Worm (Caenorhabditis elegans) whole organism, young adult: ENCODE measurements around the gene T22D1.1.

Experiments used
- B0336.3 ChIP-seq: fragments of 200-800 bp; sonication (Bioruptor generic); IDR thresholded peaks from 2 replicates; pipeline ENCODE4 v1.3.6; 2022; ENCODE audit warnings: missing genetic modification characterization, missing compliant biosample characterization
- C17E4.6 ChIP-seq: fragments of 200-800 bp; sonication (Bioruptor generic); IDR thresholded peaks from 2 replicates; pipeline ENCODE4 v1.3.6; 2022; ENCODE audit warnings: missing genetic modification reagents, missing genetic modification characterization, missing compliant biosample characterization
- D2030.7 ChIP-seq: fragments of 200-800 bp; sonication (Bioruptor generic); IDR thresholded peaks from 2 replicates; pipeline ENCODE4 v1.3.6; 2022; ENCODE audit warnings: missing genetic modification reagents, missing genetic modification characterization, missing compliant biosample characterization
- F52B5.7 ChIP-seq: sonication (generic microtip); optimal IDR thresholded peaks from 2 replicates; lab custom pipeline; 2016; ENCODE audit warnings: mild to moderate bottlenecking, missing genetic modification characterization, missing compliant biosample characterization
- F55B11.4 ChIP-seq: sonication (generic microtip); optimal IDR thresholded peaks from 2 replicates; lab custom pipeline; 2016; ENCODE audit warnings: missing compliant biosample characterization, missing genetic modification characterization, borderline replicate concordance; ENCODE audit not compliant: insufficient read depth
- F57C9.4 ChIP-seq: sonication (generic microtip); optimal IDR thresholded peaks from 2 replicates; lab custom pipeline; 2017; ENCODE audit warnings: mild to moderate bottlenecking, missing genetic modification characterization, missing compliant biosample characterization
- K11D2.4 ChIP-seq: fragments of 200-800 bp; sonication (Bioruptor generic); IDR thresholded peaks from 2 replicates; pipeline ENCODE4 v1.3.6; 2022; ENCODE audit warnings: missing genetic modification reagents, missing genetic modification characterization, missing compliant biosample characterization
- T07F8.4 ChIP-seq: sonication (generic microtip); optimal IDR thresholded peaks from 2 replicates; lab custom pipeline; 2016; ENCODE audit warnings: mild to moderate bottlenecking, missing genetic modification characterization, moderate library complexity, missing compliant biosample characterization
- Y53F4B.3 ChIP-seq: fragments of 200-800 bp; sonication (Bioruptor generic); IDR thresholded peaks from 2 replicates; pipeline ENCODE4 v1.3.6; 2022; ENCODE audit warnings: missing genetic modification reagents, missing genetic modification characterization, missing compliant biosample characterization
- Y79H2A.3 ChIP-seq: fragments of 200-800 bp; sonication (Bioruptor generic); conservative IDR thresholded peaks from 2 replicates; pipeline ENCODE4 v1.3.6; 2022; ENCODE audit warnings: missing genetic modification reagents, missing genetic modification characterization, missing compliant biosample characterization
- Y95B8A.8 ChIP-seq: fragments of 200-800 bp; sonication (Bioruptor generic); IDR thresholded peaks from 2 replicates; pipeline ENCODE4 v1.3.6; 2022; ENCODE audit warnings: missing genetic modification reagents, missing genetic modification characterization, missing compliant biosample characterization
- akir-1 ChIP-seq: fragments of 200-800 bp; sonication (Bioruptor generic); optimal IDR thresholded peaks from 2 replicates; lab custom pipeline; 2018; ENCODE audit warnings: mild to moderate bottlenecking, missing genetic modification characterization, moderate library complexity, missing compliant biosample characterization
- aptf-2 ChIP-seq: fragments of 200-800 bp; sonication (Bioruptor generic); conservative IDR thresholded peaks from 2 replicates; pipeline ENCODE4 v1.3.6; 2022; ENCODE audit warnings: missing genetic modification reagents, missing genetic modification characterization, missing compliant biosample characterization
- aptf-3 ChIP-seq: fragments of 200-800 bp; sonication (Bioruptor generic); IDR thresholded peaks from 2 replicates; pipeline ENCODE4 v1.3.6; 2022; ENCODE audit warnings: missing genetic modification characterization, missing compliant biosample characterization
- atf-7 ChIP-seq: sonication (generic microtip); optimal IDR thresholded peaks from 2 replicates; lab custom pipeline; 2017; ENCODE audit warnings: mild to moderate bottlenecking, missing genetic modification characterization, missing compliant biosample characterization
- attf-3 ChIP-seq: fragments of 200-800 bp; sonication (Bioruptor generic); conservative IDR thresholded peaks from 2 replicates; pipeline ENCODE4 v1.3.6; 2022; ENCODE audit warnings: missing genetic modification reagents, missing genetic modification characterization, missing compliant biosample characterization
- cebp-1 ChIP-seq, 2 experiments: fragments of 200-800 bp in 1 of 2; sonication (Bioruptor generic) in 1 of 2; sonication (generic microtip) in 1 of 2; IDR thresholded peaks in 1 of 2; optimal IDR thresholded peaks in 1 of 2; 2 replicates each; pipeline versions ENCODE4 v1.3.6 to Lab custom; 2017 to 2022; ENCODE audit warnings: missing compliant biosample characterization in 2 of 2, missing genetic modification characterization in 2 of 2, mild to moderate bottlenecking in 1 of 2, missing genetic modification reagents in 1 of 2, moderate library complexity in 1 of 2
- ceh-58 ChIP-seq: fragments of 200-800 bp; sonication (Bioruptor generic); IDR thresholded peaks from 2 replicates; pipeline ENCODE4 v1.3.6; 2022; ENCODE audit warnings: missing genetic modification characterization, missing compliant biosample characterization
- ceh-91 ChIP-seq: fragments of 200-800 bp; sonication (Bioruptor generic); IDR thresholded peaks from 2 replicates; pipeline ENCODE4 v1.3.6; 2022; ENCODE audit warnings: missing genetic modification reagents, missing genetic modification characterization, missing compliant biosample characterization
- die-1 ChIP-seq: sonication (generic microtip); optimal IDR thresholded peaks from 2 replicates; lab custom pipeline; 2016; ENCODE audit warnings: missing genotype, mild to moderate bottlenecking, missing genetic modification characterization, missing compliant biosample characterization
- dpl-1 ChIP-seq: fragments of 150-350 bp; optimal IDR thresholded peaks from 2 replicates; lab custom pipeline; 2014; ENCODE audit warnings: missing biosample characterization, missing genetic modification reagents, missing genetic modification characterization
- efl-1 ChIP-seq: fragments of 150-350 bp; optimal IDR thresholded peaks from 2 replicates; lab custom pipeline; 2014; ENCODE audit warnings: missing biosample characterization, missing genetic modification reagents, missing genetic modification characterization
- egl-44 ChIP-seq: fragments of 200-800 bp; sonication (Bioruptor generic); IDR thresholded peaks from 2 replicates; pipeline ENCODE4 v1.3.6; 2022; ENCODE audit warnings: missing genetic modification reagents, missing genetic modification characterization, missing compliant biosample characterization
- egrh-3 ChIP-seq: fragments of 200-800 bp; sonication (Bioruptor generic); IDR thresholded peaks from 2 replicates; pipeline ENCODE4 v1.3.6; 2022; ENCODE audit warnings: missing genetic modification reagents, missing genetic modification characterization, missing compliant biosample characterization
- ekl-4 ChIP-seq: fragments of 200-800 bp; sonication (Bioruptor generic); IDR thresholded peaks from 2 replicates; pipeline ENCODE4 v1.3.6; 2022; ENCODE audit warnings: missing genetic modification reagents, missing genetic modification characterization, missing compliant biosample characterization
- ets-4 ChIP-seq: fragments of 200-800 bp; sonication (Bioruptor generic); optimal IDR thresholded peaks from 2 replicates; lab custom pipeline; 2018; ENCODE audit warnings: mild to moderate bottlenecking, missing genetic modification characterization, missing compliant biosample characterization
- fkh-3 ChIP-seq: sonication (generic microtip); optimal IDR thresholded peaks from 2 replicates; lab custom pipeline; 2016; ENCODE audit warnings: mild to moderate bottlenecking, missing genetic modification characterization, missing compliant biosample characterization
- hlh-12 ChIP-seq: sonication (generic microtip); optimal IDR thresholded peaks from 2 replicates; lab custom pipeline; 2016; ENCODE audit warnings: missing genetic modification characterization, missing compliant biosample characterization
- hmg-20 ChIP-seq: fragments of 200-800 bp; sonication (Bioruptor generic); IDR thresholded peaks from 2 replicates; pipeline ENCODE4 v1.3.6; 2022; ENCODE audit warnings: missing genetic modification reagents, missing genetic modification characterization, missing compliant biosample characterization
- hrde-1 ChIP-seq: sonication (generic microtip); optimal IDR thresholded peaks from 2 replicates; lab custom pipeline; 2016; ENCODE audit warnings: missing genetic modification characterization, mild to moderate bottlenecking, missing compliant biosample characterization, moderate library complexity, missing genotype, missing genetic modification reagents, borderline replicate concordance
- lag-1 ChIP-seq: fragments of 200-800 bp; sonication (Bioruptor generic); IDR thresholded peaks from 2 replicates; pipeline ENCODE4 v1.3.6; 2022; ENCODE audit warnings: missing genetic modification reagents, missing genetic modification characterization, missing compliant biosample characterization
- let-526 ChIP-seq: fragments of 200-800 bp; sonication (Bioruptor generic); IDR thresholded peaks from 2 replicates; pipeline ENCODE4 v1.3.6; 2022; ENCODE audit warnings: missing genetic modification reagents, missing genetic modification characterization, missing compliant biosample characterization
- let-607 ChIP-seq, 2 experiments: fragments of 200-800 bp in 1 of 2; sonication (Bioruptor generic) in 1 of 2; sonication (generic microtip) in 1 of 2; optimal IDR thresholded peaks; 2 replicates each; lab custom pipeline; 2016 to 2018; ENCODE audit warnings: mild to moderate bottlenecking in 2 of 2, missing compliant biosample characterization in 2 of 2, missing genetic modification characterization in 2 of 2, moderate library complexity in 2 of 2, missing genotype in 1 of 2
- mel-28 ChIP-seq: sonication (generic microtip); optimal IDR thresholded peaks from 2 replicates; lab custom pipeline; 2016; ENCODE audit warnings: borderline replicate concordance, mild to moderate bottlenecking, missing genetic modification characterization, missing compliant biosample characterization
- nhr-120 ChIP-seq: fragments of 200-800 bp; sonication (Bioruptor generic); IDR thresholded peaks from 2 replicates; pipeline ENCODE4 v1.3.6; 2022; ENCODE audit warnings: missing genetic modification characterization, missing compliant biosample characterization
- nhr-179 ChIP-seq: sonication (generic microtip); optimal IDR thresholded peaks from 2 replicates; lab custom pipeline; 2016; ENCODE audit warnings: mild to moderate bottlenecking, missing genetic modification characterization, missing compliant biosample characterization
- pha-4 ChIP-seq: fragments of 150-350 bp; sonication (generic microtip); optimal IDR thresholded peaks from 2 replicates; lab custom pipeline; 2014; ENCODE audit warnings: missing biosample characterization, missing genetic modification reagents, missing genetic modification characterization
- repo-1 ChIP-seq: sonication (generic microtip); optimal IDR thresholded peaks from 2 replicates; lab custom pipeline; 2017; ENCODE audit warnings: mild to moderate bottlenecking, missing genetic modification characterization, missing compliant biosample characterization
- rpc-1 ChIP-seq, 2 experiments: fragments of 150-350 bp in 1 of 2; sonication (generic microtip) in 1 of 2; optimal IDR thresholded peaks; 2 replicates each; lab custom pipeline; 2014 to 2018; ENCODE audit warnings: missing biosample characterization in 1 of 2, missing genetic modification characterization in 1 of 2, missing genetic modification reagents in 1 of 2, missing genotype in 1 of 2
- sdz-38 ChIP-seq: sonication (generic microtip); optimal IDR thresholded peaks from 2 replicates; lab custom pipeline; 2016; ENCODE audit warnings: missing genotype, missing genetic modification characterization, missing compliant biosample characterization
- snpc-1.3 ChIP-seq: sonication (generic microtip); optimal IDR thresholded peaks from 2 replicates; lab custom pipeline; 2017; ENCODE audit warnings: missing genetic modification characterization, mild to moderate bottlenecking, missing compliant biosample characterization, antibody characterized with exemption, moderate library complexity, missing genotype, missing genetic modification reagents; ENCODE audit not compliant: insufficient read depth
- somi-1 ChIP-seq: fragments of 200-800 bp; sonication (Bioruptor generic); optimal IDR thresholded peaks from 2 replicates; lab custom pipeline; 2018; ENCODE audit warnings: mild to moderate bottlenecking, missing genetic modification characterization, missing compliant biosample characterization
- unc-62 ChIP-seq: fragments of 150-350 bp; optimal IDR thresholded peaks from 2 replicates; lab custom pipeline; 2014; ENCODE audit warnings: missing biosample characterization, missing genetic modification reagents, missing genetic modification characterization
- zfh-2 ChIP-seq: fragments of 200-800 bp; sonication (Bioruptor generic); conservative IDR thresholded peaks from 2 replicates; pipeline ENCODE4 v1.3.6; 2022; ENCODE audit warnings: missing genetic modification reagents, missing genetic modification characterization, missing compliant biosample characterization
- zim-3 ChIP-seq: sonication (generic microtip); optimal IDR thresholded peaks from 2 replicates; lab custom pipeline; 2017; ENCODE audit warnings: mild to moderate bottlenecking, missing genetic modification characterization, moderate library complexity, missing compliant biosample characterization
- ztf-18 ChIP-seq: sonication (generic microtip); optimal IDR thresholded peaks from 2 replicates; lab custom pipeline; 2016; ENCODE audit warnings: missing genotype, mild to moderate bottlenecking, missing genetic modification characterization, missing compliant biosample characterization
- ztf-22 ChIP-seq: fragments of 200-800 bp; sonication (Bioruptor generic); optimal IDR thresholded peaks from 2 replicates; lab custom pipeline; 2018; ENCODE audit warnings: mild to moderate bottlenecking, missing genetic modification characterization, moderate library complexity, missing compliant biosample characterization
- ztf-28 ChIP-seq: fragments of 200-800 bp; sonication (Bioruptor generic); IDR thresholded peaks from 2 replicates; pipeline ENCODE4 v1.3.6; 2022; ENCODE audit warnings: missing genetic modification reagents, missing genetic modification characterization, missing compliant biosample characterization
- ztf-3 ChIP-seq: fragments of 200-800 bp; sonication (Bioruptor generic); optimal IDR thresholded peaks from 2 replicates; lab custom pipeline; 2018; ENCODE audit warnings: mild to moderate bottlenecking, missing genetic modification characterization, missing compliant biosample characterization

The T22D1.1 gene

DNA sequence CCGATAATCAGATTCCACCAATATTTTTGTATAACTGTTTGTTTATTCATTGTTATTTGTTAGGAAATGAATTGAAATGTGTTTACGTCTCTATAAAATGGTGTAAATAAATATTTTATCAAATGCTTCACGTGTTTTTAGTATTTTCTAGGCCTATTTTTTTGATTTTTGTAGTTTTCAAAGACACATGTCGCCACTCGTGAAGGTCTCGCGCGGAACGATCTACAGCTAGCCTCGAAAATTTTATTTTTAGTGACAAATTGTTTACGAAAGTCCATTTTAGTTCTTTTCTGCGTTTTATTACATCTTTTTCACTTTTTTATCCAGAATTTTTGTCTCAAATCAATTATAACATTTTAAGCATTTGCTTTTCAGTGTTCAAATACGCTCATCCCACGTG, 19.6 kb upstream of the T22D1.1 start, which contains the start of gene T22D1.5 (continued):
- TF ChIP-seq egl-44 (no peak), repo-1 (tag; lab: Kevin White, UChicago) (no peak), dpl-1 (GFP tag; lab: Kevin White, UChicago) (peak; percentile 57), ztf-22 (no peak), B0336.3 (GFP tag; lab: Robert Waterston, UW) (no peak), fkh-3 (tag; lab: Kevin White, UChicago) (no peak), let-607 (tag; optimal IDR thresholded peaks at IDR 0.05; lab: Kevin White, UChicago) (no peak), zfh-2 (GFP tag; lab: Robert Waterston, UW) (no peak), F52B5.7 (no peak), sdz-38 (no peak), ekl-4 (GFP tag; lab: Robert Waterston, UW) (no peak), K11D2.4 (no peak), lag-1 (GFP tag; lab: Robert Waterston, UW) (no peak), cebp-1 (GFP tag; IDR thresholded peaks at IDR 0.05; lab: Robert Waterston, UW) (no peak), cebp-1 (tag; optimal IDR thresholded peaks at IDR 0.05; lab: Kevin White, UChicago) (no peak), Y95B8A.8 (no peak), rpc-1 (optimal IDR thresholded peaks at IDR 0.05; lab: Kevin White, UChicago) (no peak), rpc-1 (tag; optimal IDR thresholded peaks at IDR 0.05; lab: Kevin White, UChicago) (no peak), T07F8.4 (no peak), hmg-20 (GFP tag; lab: Robert Waterston, UW) (no peak), nhr-120 (GFP tag; lab: Robert Waterston, UW) (no peak), atf-7 (tag; lab: Kevin White, UChicago) (no peak), attf-3 (GFP tag; lab: Robert Waterston, UW) (no peak), hlh-12 (tag; lab: Kevin White, UChicago) (no peak), ceh-58 (GFP tag; lab: Robert Waterston, UW) (no peak), Y53F4B.3 (GFP tag; lab: Robert Waterston, UW) (no peak), snpc-1.3 (tag; lab: Kevin White, UChicago) (no peak), ztf-3 (no peak), D2030.7 (GFP tag; lab: Robert Waterston, UW) (peak; percentile 86), F57C9.4 (tag; lab: Kevin White, UChicago) (no peak), zim-3 (tag; lab: Kevin White, UChicago) (no peak), ets-4 (GFP tag; lab: Kevin White, UChicago) (no peak), aptf-3 (GFP tag; lab: Robert Waterston, UW) (no peak), unc-62 (no peak), pha-4 (no peak), somi-1 (GFP tag; lab: Kevin White, UChicago) (no peak), let-526 (no peak), ceh-91 (GFP tag; lab: Robert Waterston, UW) (peak; percentile 69), egrh-3 (GFP tag; lab: Robert Waterston, UW) (no peak), efl-1 (GFP tag; lab: Kevin White, UChicago) (peak; percentile 94), Y79H2A.3 (GFP tag; lab: Robert Waterston, UW) (no peak), akir-1 (GFP tag; lab: Kevin White, UChicago) (no peak), hrde-1 (tag; lab: Kevin White, UChicago) (no peak), aptf-2 (no peak), F55B11.4 (no peak), nhr-179 (tag; lab: Kevin White, UChicago) (no peak), ztf-18 (tag; lab: Kevin White, UChicago) (no peak), die-1 (tag; lab: Kevin White, UChicago) (no peak), C17E4.6 (GFP tag; lab: Robert Waterston, UW) (0 out of 2 replicates have a peak, but pooled peaks have one; percentile 39), ztf-28 (no peak), mel-28 (no peak)
